Worm (Caenorhabditis elegans): ENCODE data around the gene dsh-2.

- TF ChIP-seq elt-3 (tag; optimal IDR thresholded peaks at IDR 0.05): no peak
- TF ChIP-seq C16A3.4 (tag; optimal IDR thresholded peaks at IDR 0.05): no peak
- no peak for TF ChIP-seq nhr-28 (tag; optimal IDR thresholded peaks at IDR 0.05)
- TF ChIP-seq ceh-8 (GFP tag; optimal IDR thresholded peaks at IDR 0.05): no peak
- TF ChIP-seq aly-2 (tag; optimal IDR thresholded peaks at IDR 0.05): no peak
- no peak for TF ChIP-seq nhr-12 (tag; optimal IDR thresholded peaks at IDR 0.05)
- TF ChIP-seq nhr-237 (tag; optimal IDR thresholded peaks at IDR 0.05): no peak
- TF ChIP-seq tbx-2 (tag; optimal IDR thresholded peaks at IDR 0.05): no peak
- no peak for TF ChIP-seq ztf-4 (tag; optimal IDR thresholded peaks at IDR 0.05)
Measured at ce11 chrII:5069525-5069924, 11.4 kb downstream of the dsh-2 start, which contains the start of gene idpb-2.
